Worm (Caenorhabditis elegans): ENCODE measurements around the gene C26E6.1.

DNA sequence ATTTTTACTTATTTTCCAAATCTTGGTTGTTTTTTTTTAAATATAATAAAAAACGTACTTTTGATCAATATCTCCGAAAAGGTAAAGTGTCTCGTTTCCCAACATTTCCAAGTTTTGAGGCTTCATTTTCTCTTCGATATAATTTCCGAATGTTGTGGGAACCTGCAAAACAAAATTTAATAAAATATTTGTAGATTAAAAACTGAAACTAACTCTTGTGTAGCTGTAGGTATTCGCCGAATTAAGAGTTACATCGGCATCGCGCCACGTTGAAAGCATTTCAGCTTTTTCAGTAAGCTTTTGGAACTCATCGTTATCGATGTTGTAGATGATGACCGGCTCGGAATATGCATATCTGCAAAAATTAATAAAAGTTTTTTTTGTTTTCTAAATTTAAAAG lies 5.7 kb downstream of the C26E6.1 start, which contains the start of gene vps-22:
- no peak for TF ChIP-seq dao-5 (tag; optimal IDR thresholded peaks at IDR 0.05)
- no peak for TF ChIP-seq him-1 (tag; optimal IDR thresholded peaks at IDR 0.05)

All from whole organism, L4/young adult.